Worm (Caenorhabditis elegans): ENCODE measurements around the gene sre-9.

DNA sequence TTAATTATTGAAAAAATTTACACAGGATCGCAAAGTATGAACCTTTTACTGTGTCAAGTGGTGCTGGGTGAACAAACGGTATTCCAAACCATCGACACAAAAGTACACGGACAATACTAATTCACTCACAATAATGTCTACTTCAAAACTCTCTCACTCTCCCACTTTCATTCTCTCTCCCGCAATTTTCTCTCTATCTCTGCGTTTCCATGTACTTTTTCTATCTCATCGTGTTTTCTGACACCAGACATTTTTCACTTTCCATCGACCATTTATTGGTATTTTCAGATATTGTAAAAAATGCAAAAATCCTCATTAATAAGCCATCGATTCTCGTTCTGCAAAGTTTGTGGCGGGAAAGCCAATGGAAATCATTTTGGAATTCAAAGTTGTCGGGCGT lies 11.1 kb downstream of the sre-9 start, which contains the start of gene nhr-156:
- TF ChIP-seq lsy-2 (tag; optimal IDR thresholded peaks at IDR 0.05) (no peak), skn-1 (tag; optimal IDR thresholded peaks at IDR 0.05) (no peak), lin-11 (tag; optimal IDR thresholded peaks at IDR 0.05) (no peak), elt-3 (tag; optimal IDR thresholded peaks at IDR 0.05) (no peak), ZK546.5 (tag; optimal IDR thresholded peaks at IDR 0.05) (no peak), elt-1 (tag; optimal IDR thresholded peaks at IDR 0.05) (no peak), R02D3.7 (tag; optimal IDR thresholded peaks at IDR 0.05) (no peak), zag-1 (tag; optimal IDR thresholded peaks at IDR 0.05) (no peak), nhr-77 (tag; optimal IDR thresholded peaks at IDR 0.05) (no peak), Y55F3AM.14 (GFP tag; optimal IDR thresholded peaks at IDR 0.05) (no peak), unc-39 (tag; optimal IDR thresholded peaks at IDR 0.05) (no peak), nhr-21 (tag; optimal IDR thresholded peaks at IDR 0.05) (no peak)

Measured in whole organism, L2 larva.